Worm (Caenorhabditis elegans) whole organism, young adult: ENCODE data around the gene Y50D7A.8.

Experiments used
- B0019.2 ChIP-seq: fragments of 200-800 bp; sonication (Bioruptor generic); conservative IDR thresholded peaks from 2 replicates; pipeline ENCODE4 v1.3.6; 2022; ENCODE audit warnings: missing genetic modification reagents, missing genetic modification characterization, missing compliant biosample characterization
- B0035.1 ChIP-seq: sonication (generic microtip); optimal IDR thresholded peaks from 2 replicates; lab custom pipeline; 2016; ENCODE audit warnings: missing genetic modification characterization, mild to moderate bottlenecking, missing compliant biosample characterization, missing genotype, missing genetic modification reagents
- B0261.1 ChIP-seq: sonication (generic microtip); optimal IDR thresholded peaks from 2 replicates; lab custom pipeline; 2016; ENCODE audit warnings: mild to moderate bottlenecking, missing genetic modification characterization, moderate library complexity, missing compliant biosample characterization
- F33H1.4 ChIP-seq: fragments of 200-800 bp; sonication (Bioruptor generic); IDR thresholded peaks from 2 replicates; pipeline ENCODE4 v1.3.6; 2022; ENCODE audit warnings: missing genetic modification reagents, missing genetic modification characterization, missing compliant biosample characterization
- F39B2.1 ChIP-seq: fragments of 200-800 bp; sonication (Bioruptor generic); IDR thresholded peaks from 2 replicates; pipeline ENCODE4 v1.3.6; 2022; ENCODE audit warnings: missing genetic modification reagents, missing genetic modification characterization, missing compliant biosample characterization
- F52B5.7 ChIP-seq: sonication (generic microtip); optimal IDR thresholded peaks from 2 replicates; lab custom pipeline; 2016; ENCODE audit warnings: mild to moderate bottlenecking, missing genetic modification characterization, missing compliant biosample characterization
- K12H6.12 ChIP-seq: fragments of 200-800 bp; sonication (Bioruptor generic); optimal IDR thresholded peaks from 2 replicates; lab custom pipeline; 2018; ENCODE audit warnings: mild to moderate bottlenecking, missing genetic modification characterization, missing compliant biosample characterization
- Y53G8AR.9 ChIP-seq: fragments of 200-800 bp; sonication (Bioruptor generic); conservative IDR thresholded peaks from 2 replicates; pipeline ENCODE4 v1.3.6; 2022; ENCODE audit warnings: missing genetic modification reagents, missing genetic modification characterization, missing compliant biosample characterization
- akir-1 ChIP-seq: fragments of 200-800 bp; sonication (Bioruptor generic); optimal IDR thresholded peaks from 2 replicates; lab custom pipeline; 2018; ENCODE audit warnings: mild to moderate bottlenecking, missing genetic modification characterization, moderate library complexity, missing compliant biosample characterization
- ama-1 ChIP-seq, 3 experiments: fragments of 150-350 bp in 1 of 3; sonication (generic microtip) in 2 of 3; optimal IDR thresholded peaks; 2 replicates each; lab custom pipeline; 2014 to 2018; ENCODE audit warnings: missing biosample characterization in 2 of 3, missing genetic modification characterization in 2 of 3, missing genetic modification reagents in 2 of 3
- atf-7 ChIP-seq: sonication (generic microtip); optimal IDR thresholded peaks from 2 replicates; lab custom pipeline; 2017; ENCODE audit warnings: mild to moderate bottlenecking, missing genetic modification characterization, missing compliant biosample characterization
- attf-3 ChIP-seq: fragments of 200-800 bp; sonication (Bioruptor generic); conservative IDR thresholded peaks from 2 replicates; pipeline ENCODE4 v1.3.6; 2022; ENCODE audit warnings: missing genetic modification reagents, missing genetic modification characterization, missing compliant biosample characterization
- attf-5 ChIP-seq: fragments of 200-800 bp; sonication (Bioruptor generic); optimal IDR thresholded peaks from 2 replicates; lab custom pipeline; 2018; ENCODE audit warnings: mild to moderate bottlenecking, missing genetic modification characterization, missing compliant biosample characterization
- cebp-1 ChIP-seq, 2 experiments: fragments of 200-800 bp in 1 of 2; sonication (Bioruptor generic) in 1 of 2; sonication (generic microtip) in 1 of 2; IDR thresholded peaks in 1 of 2; optimal IDR thresholded peaks in 1 of 2; 2 replicates each; pipeline versions ENCODE4 v1.3.6 to Lab custom; 2017 to 2022; ENCODE audit warnings: missing compliant biosample characterization in 2 of 2, missing genetic modification characterization in 2 of 2, mild to moderate bottlenecking in 1 of 2, missing genetic modification reagents in 1 of 2, moderate library complexity in 1 of 2
- cebp-2 ChIP-seq: fragments of 200-800 bp; sonication (Bioruptor generic); IDR thresholded peaks from 2 replicates; pipeline ENCODE4 v1.3.6; 2022; ENCODE audit warnings: missing genetic modification characterization, missing compliant biosample characterization
- ceh-100 ChIP-seq: fragments of 200-800 bp; sonication (Bioruptor generic); IDR thresholded peaks from 2 replicates; pipeline ENCODE4 v1.3.6; 2022; ENCODE audit warnings: missing genetic modification reagents, missing genetic modification characterization, missing compliant biosample characterization
- ceh-79 ChIP-seq: sonication (generic microtip); optimal IDR thresholded peaks from 2 replicates; lab custom pipeline; 2017; ENCODE audit warnings: mild to moderate bottlenecking, missing genetic modification characterization, missing compliant biosample characterization
- ceh-91 ChIP-seq: fragments of 200-800 bp; sonication (Bioruptor generic); IDR thresholded peaks from 2 replicates; pipeline ENCODE4 v1.3.6; 2022; ENCODE audit warnings: missing genetic modification reagents, missing genetic modification characterization, missing compliant biosample characterization
- chd-7 ChIP-seq: sonication (generic microtip); optimal IDR thresholded peaks from 2 replicates; lab custom pipeline; 2016; ENCODE audit warnings: mild to moderate bottlenecking, missing genetic modification characterization, moderate library complexity, missing compliant biosample characterization
- dox-1 ChIP-seq: fragments of 200-800 bp; sonication (Bioruptor generic); IDR thresholded peaks from 2 replicates; pipeline ENCODE4 v1.3.6; 2022; ENCODE audit warnings: missing genetic modification reagents, missing genetic modification characterization, missing compliant biosample characterization
- efl-1 ChIP-seq: fragments of 150-350 bp; optimal IDR thresholded peaks from 2 replicates; lab custom pipeline; 2014; ENCODE audit warnings: missing biosample characterization, missing genetic modification reagents, missing genetic modification characterization
- ets-4 ChIP-seq: fragments of 200-800 bp; sonication (Bioruptor generic); optimal IDR thresholded peaks from 2 replicates; lab custom pipeline; 2018; ENCODE audit warnings: mild to moderate bottlenecking, missing genetic modification characterization, missing compliant biosample characterization
- fkh-3 ChIP-seq: sonication (generic microtip); optimal IDR thresholded peaks from 2 replicates; lab custom pipeline; 2016; ENCODE audit warnings: mild to moderate bottlenecking, missing genetic modification characterization, missing compliant biosample characterization
- gei-17 ChIP-seq: fragments of 200-800 bp; sonication (Bioruptor generic); optimal IDR thresholded peaks from 2 replicates; lab custom pipeline; 2018; ENCODE audit warnings: mild to moderate bottlenecking, missing genetic modification characterization, missing compliant biosample characterization
- hmg-1.2 ChIP-seq: fragments of 200-800 bp; sonication (Bioruptor generic); IDR thresholded peaks from 2 replicates; pipeline ENCODE4 v1.3.6; 2022; ENCODE audit warnings: missing genetic modification reagents, missing genetic modification characterization, missing compliant biosample characterization
- hsf-1 ChIP-seq: fragments of 200-800 bp; sonication (Bioruptor generic); IDR thresholded peaks from 2 replicates; pipeline ENCODE4 v1.3.6; 2022; ENCODE audit warnings: missing genetic modification reagents, missing genetic modification characterization, missing compliant biosample characterization
- madf-3 ChIP-seq: fragments of 200-800 bp; sonication (Bioruptor generic); IDR thresholded peaks from 2 replicates; pipeline ENCODE4 v1.3.6; 2022; ENCODE audit warnings: missing genetic modification reagents, missing genetic modification characterization, missing compliant biosample characterization
- mcd-1 ChIP-seq: fragments of 200-800 bp; sonication (Bioruptor generic); IDR thresholded peaks from 2 replicates; pipeline ENCODE4 v1.3.6; 2022; ENCODE audit warnings: missing genetic modification reagents, missing genetic modification characterization, missing compliant biosample characterization
- nfya-2 ChIP-seq: fragments of 200-800 bp; sonication (Bioruptor generic); IDR thresholded peaks from 2 replicates; pipeline ENCODE4 v1.3.6; 2022; ENCODE audit warnings: missing genetic modification reagents, missing genetic modification characterization, missing compliant biosample characterization
- nfyb-1 ChIP-seq: fragments of 200-800 bp; sonication (Bioruptor generic); IDR thresholded peaks from 2 replicates; pipeline ENCODE4 v1.3.6; 2022; ENCODE audit warnings: missing genetic modification reagents, missing genetic modification characterization, missing compliant biosample characterization
- nhr-27 ChIP-seq: fragments of 200-800 bp; sonication (Bioruptor generic); optimal IDR thresholded peaks from 2 replicates; lab custom pipeline; 2018; ENCODE audit warnings: mild to moderate bottlenecking, missing genetic modification characterization, moderate library complexity, missing compliant biosample characterization
- pbrm-1 ChIP-seq: fragments of 200-800 bp; sonication (Bioruptor generic); IDR thresholded peaks from 2 replicates; pipeline ENCODE4 v1.3.6; 2022; ENCODE audit warnings: missing genetic modification reagents, missing genetic modification characterization, missing compliant biosample characterization
- sea-2 ChIP-seq: fragments of 200-800 bp; sonication (Bioruptor generic); IDR thresholded peaks from 2 replicates; pipeline ENCODE4 v1.3.6; 2022; ENCODE audit warnings: missing genetic modification characterization, missing compliant biosample characterization
- snpc-1.3 ChIP-seq: sonication (generic microtip); optimal IDR thresholded peaks from 2 replicates; lab custom pipeline; 2017; ENCODE audit warnings: missing genetic modification characterization, mild to moderate bottlenecking, missing compliant biosample characterization, antibody characterized with exemption, moderate library complexity, missing genotype, missing genetic modification reagents; ENCODE audit not compliant: insufficient read depth
- snpc-3.4 ChIP-seq: sonication (generic microtip); optimal IDR thresholded peaks from 2 replicates; lab custom pipeline; 2017; ENCODE audit warnings: missing genetic modification characterization, mild to moderate bottlenecking, missing compliant biosample characterization, antibody characterized with exemption, moderate library complexity, missing genotype, missing genetic modification reagents
- tbx-9 ChIP-seq: sonication (generic microtip); optimal IDR thresholded peaks from 2 replicates; lab custom pipeline; 2016; ENCODE audit warnings: borderline replicate concordance, missing genetic modification characterization, inconsistent platforms, missing compliant biosample characterization
- xnd-1 ChIP-seq: sonication (generic microtip); optimal IDR thresholded peaks from 2 replicates; lab custom pipeline; 2016; ENCODE audit warnings: missing genotype, missing genetic modification reagents, missing genetic modification characterization, missing compliant biosample characterization
- zfh-2 ChIP-seq: fragments of 200-800 bp; sonication (Bioruptor generic); conservative IDR thresholded peaks from 2 replicates; pipeline ENCODE4 v1.3.6; 2022; ENCODE audit warnings: missing genetic modification reagents, missing genetic modification characterization, missing compliant biosample characterization
- ztf-25 ChIP-seq: fragments of 200-800 bp; sonication (Bioruptor generic); IDR thresholded peaks from 2 replicates; pipeline ENCODE4 v1.3.6; 2022; ENCODE audit warnings: missing genetic modification reagents, missing genetic modification characterization, missing compliant biosample characterization
- ztf-26 ChIP-seq: sonication (generic microtip); optimal IDR thresholded peaks from 2 replicates; lab custom pipeline; 2017; ENCODE audit warnings: missing genetic modification characterization, missing compliant biosample characterization
- ztf-6 ChIP-seq: fragments of 200-800 bp; sonication (Bioruptor generic); IDR thresholded peaks from 2 replicates; pipeline ENCODE4 v1.3.6; 2022; ENCODE audit warnings: missing genetic modification reagents, missing genetic modification characterization, missing compliant biosample characterization

Y50D7A.8 gene

ce11 chrIII:345503-345902 is 2.5 kb upstream of the Y50D7A.8 start:
- no peak for TF ChIP-seq B0019.2 (GFP tag; lab: Robert Waterston, UW)
- no peak for TF ChIP-seq cebp-2 (GFP tag; lab: Robert Waterston, UW)
- TF ChIP-seq attf-3 (GFP tag; lab: Robert Waterston, UW) = no peak
- TF ChIP-seq ztf-25 (GFP tag; lab: Robert Waterston, UW) = no peak
- TF ChIP-seq dox-1 (GFP tag; lab: Robert Waterston, UW) = peak; percentile 36; the same call in 1 of the 2 replicates
- TF ChIP-seq cebp-1 (GFP tag; IDR thresholded peaks at IDR 0.05; lab: Robert Waterston, UW) = no peak
- peak; percentile 13 for TF ChIP-seq cebp-1 (tag; optimal IDR thresholded peaks at IDR 0.05; lab: Kevin White, UChicago)
- no peak for TF ChIP-seq Y53G8AR.9 (GFP tag; lab: Robert Waterston, UW)
- no peak for TF ChIP-seq nfyb-1
- TF ChIP-seq snpc-3.4 (tag; lab: Kevin White, UChicago) = no peak
- TF ChIP-seq F52B5.7 = no peak
- peak; percentile 18 for TF ChIP-seq chd-7
- TF ChIP-seq zfh-2 = peak; percentile 72
- TF ChIP-seq K12H6.12 = no peak

DNA sequence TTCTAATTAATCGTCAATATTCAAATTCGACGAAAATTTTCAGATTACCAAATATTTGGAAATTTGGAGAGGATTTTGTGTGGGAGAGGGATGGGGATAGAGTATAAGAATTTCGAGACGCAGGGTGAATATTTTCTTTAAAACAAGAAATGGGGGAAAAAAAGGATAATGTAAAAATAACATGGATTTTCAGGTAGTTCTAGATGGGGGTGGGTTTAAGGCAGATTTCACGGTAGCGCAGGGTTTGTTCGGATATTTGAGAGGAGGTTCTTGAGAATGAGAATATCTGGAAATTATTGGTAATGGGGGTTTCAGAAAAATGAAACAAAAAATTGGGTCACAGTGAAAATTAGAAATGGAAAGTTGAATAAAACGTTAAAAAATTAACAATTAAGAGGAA is 1.3 kb upstream of the Y50D7A.8 start:
- TF ChIP-seq nfya-2 (GFP tag; lab: Robert Waterston, UW) = no peak
- TF ChIP-seq ceh-79 (tag; lab: Kevin White, UChicago) = no peak
- TF ChIP-seq tbx-9 = no peak
- TF ChIP-seq hsf-1 = 0 out of 2 replicates have a peak, but pooled peaks have one; percentile 4
- no peak for TF ChIP-seq B0035.1 (tag; lab: Kevin White, UChicago)
- TF ChIP-seq attf-5 (GFP tag; lab: Kevin White, UChicago) = no peak
- no peak for TF ChIP-seq zfh-2
- no peak for TF ChIP-seq ceh-91 (GFP tag; lab: Robert Waterston, UW)
- no peak for TF ChIP-seq gei-17 (GFP tag; lab: Kevin White, UChicago)
- no peak for TF ChIP-seq dox-1 (GFP tag; lab: Robert Waterston, UW)
- TF ChIP-seq sea-2 (GFP tag; lab: Robert Waterston, UW) = no peak
- TF ChIP-seq pbrm-1 = peak; percentile 23; the same call in 1 of the 2 replicates
- peak; percentile 42 for TF ChIP-seq ama-1 (optimal IDR thresholded peaks at IDR 0.05; lab: Kevin White, UChicago)
- TF ChIP-seq ama-1 (GFP tag; optimal IDR thresholded peaks at IDR 0.05; lab: Kevin White, UChicago) = no peak
- TF ChIP-seq nfyb-1 = no peak
- peak; percentile 35 for TF ChIP-seq F52B5.7
- no peak for TF ChIP-seq efl-1 (GFP tag; lab: Kevin White, UChicago)
- TF ChIP-seq mcd-1 (GFP tag; lab: Robert Waterston, UW) = no peak
- no peak for TF ChIP-seq cebp-1 (GFP tag; IDR thresholded peaks at IDR 0.05; lab: Robert Waterston, UW)
- TF ChIP-seq cebp-1 (tag; optimal IDR thresholded peaks at IDR 0.05; lab: Kevin White, UChicago) = no peak
- TF ChIP-seq, all 124 proteins: peak for 4

- TF ChIP-seq akir-1 (GFP tag; lab: Kevin White, UChicago) (no peak), B0261.1 (no peak), ztf-6 (no peak), snpc-1.3 (tag; lab: Kevin White, UChicago) (no peak), F33H1.4 (no peak), ceh-100 (GFP tag; lab: Robert Waterston, UW) (no peak), fkh-3 (no peak), F39B2.1 (GFP tag; lab: Robert Waterston, UW) (no peak), cebp-2 (GFP tag; lab: Robert Waterston, UW) (no peak), nhr-27 (tag; lab: Kevin White, UChicago) (no peak), attf-5 (GFP tag; lab: Kevin White, UChicago) (peak; percentile 36), ztf-26 (tag; lab: Kevin White, UChicago) (no peak), hmg-1.2 (no peak), gei-17 (GFP tag; lab: Kevin White, UChicago) (no peak), mcd-1 (GFP tag; lab: Robert Waterston, UW) (peak; percentile 68), ets-4 (GFP tag; lab: Kevin White, UChicago) (no peak), xnd-1 (no peak), madf-3 (GFP tag; lab: Robert Waterston, UW) (no peak), attf-3 (GFP tag; lab: Robert Waterston, UW) (no peak), pbrm-1 (0 out of 2 replicates have a peak, but pooled peaks have one; percentile 8), cebp-1 (GFP tag; IDR thresholded peaks at IDR 0.05; lab: Robert Waterston, UW) (no peak), cebp-1 (tag; optimal IDR thresholded peaks at IDR 0.05; lab: Kevin White, UChicago) (peak; percentile 26), atf-7 (tag; lab: Kevin White, UChicago) (peak; percentile 15), B0035.1 (tag; lab: Kevin White, UChicago) (no peak)
These were observed 542 bp upstream of the Y50D7A.8 start for ce11 chrIII:343346-344220.
